Worm (Caenorhabditis elegans) whole organism, mixed stage, embryonic: ENCODE data around the gene T01B7.9.

Experiments
- elt-3 ChIP-seq: fragments of 150-350 bp; optimal IDR thresholded peaks from 2 replicates; lab custom pipeline; 2014; ENCODE audit warnings: missing biosample characterization, missing genetic modification characterization
- lin-13 ChIP-seq: fragments of 150-350 bp; optimal IDR thresholded peaks from 2 replicates; lab custom pipeline; 2014; ENCODE audit warnings: missing biosample characterization, missing genetic modification characterization
- lsy-2 ChIP-seq: fragments of 150-350 bp; optimal IDR thresholded peaks from 2 replicates; lab custom pipeline; 2014; ENCODE audit warnings: missing biosample characterization, missing genetic modification characterization
- nhr-28 ChIP-seq: fragments of 150-350 bp; optimal IDR thresholded peaks from 2 replicates; lab custom pipeline; 2014; ENCODE audit warnings: missing biosample characterization, missing genetic modification characterization
- pha-4 ChIP-seq: fragments of 150-350 bp; optimal IDR thresholded peaks from 2 replicates; lab custom pipeline; 2018; ENCODE audit warnings: missing biosample characterization, missing genetic modification reagents, missing genetic modification characterization
- unc-39 ChIP-seq: fragments of 150-350 bp; optimal IDR thresholded peaks from 2 replicates; lab custom pipeline; 2014; ENCODE audit warnings: missing biosample characterization, missing genetic modification characterization

ce11 chrII:8766897-8767296 lies 40.3 kb upstream of the T01B7.9 start, which contains the start of gene pah-1:
- TF ChIP-seq lsy-2 (tag; lab: Kevin White, UChicago) = no peak
- no peak for TF ChIP-seq nhr-28 (tag; lab: Kevin White, UChicago)
- TF ChIP-seq elt-3 (tag; lab: Kevin White, UChicago) = no peak
- TF ChIP-seq unc-39 (tag; lab: Kevin White, UChicago) = no peak
- TF ChIP-seq lin-13 (tag; lab: Kevin White, UChicago) = no peak
- TF ChIP-seq pha-4 (tag; lab: Kevin White, UChicago) = no peak
